Worm (Caenorhabditis elegans): ENCODE data around the gene C24D10.6.

The C24D10.6 gene

DNA sequence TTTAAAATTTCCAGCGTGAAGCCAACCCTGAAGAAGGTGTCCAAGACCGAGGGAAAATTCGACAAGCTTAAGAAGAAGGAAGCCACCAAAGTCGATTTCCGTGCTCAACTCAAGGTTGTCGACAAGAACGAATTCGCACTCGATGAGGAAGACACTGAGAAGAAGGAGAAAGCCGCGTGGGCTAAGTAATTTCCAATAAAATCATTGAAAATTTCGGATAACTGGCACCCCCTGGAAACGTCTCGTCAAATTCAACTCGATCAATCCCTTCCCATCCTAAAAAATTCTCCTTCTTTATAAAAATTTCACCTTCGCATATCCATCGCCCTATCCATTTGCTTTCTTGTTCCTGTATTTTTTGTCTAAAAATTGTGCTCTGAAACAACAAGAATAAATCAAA, 46.7 kb upstream of the C24D10.6 start:
- TF ChIP-seq ztf-1 (GFP tag; conservative IDR thresholded peaks at IDR 0.05): no peak
- TF ChIP-seq ceh-82 (tag; optimal IDR thresholded peaks at IDR 0.05): no peak
- no peak for TF ChIP-seq ZK546.5 (tag; optimal IDR thresholded peaks at IDR 0.05)

DNA sequence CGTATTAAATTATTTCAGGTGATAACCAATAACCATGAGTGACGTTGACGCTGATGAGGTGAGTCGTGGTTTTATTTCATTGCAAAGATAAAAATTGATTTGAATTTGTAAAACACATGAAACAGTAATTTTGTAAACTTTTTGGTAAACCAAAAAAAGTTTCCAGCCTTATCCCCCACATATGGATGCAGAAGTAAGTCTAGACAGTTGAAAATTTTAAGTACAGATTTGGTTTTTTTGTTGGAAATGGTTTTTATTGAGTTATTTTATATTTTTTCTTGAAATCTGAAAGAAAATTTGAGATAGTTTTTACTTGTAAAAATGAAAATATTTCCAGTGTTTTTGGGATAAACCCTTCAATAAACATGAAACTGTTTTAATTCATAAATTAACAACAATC, 44.5 kb upstream of the C24D10.6 start, which contains the start of gene tni-4:
tni-4 (plus strand) TSS at position 19 of the 400 bp plus-strand sequence.
- TF ChIP-seq egl-27 (tag; optimal IDR thresholded peaks at IDR 0.05) (no peak), gmeb-1 (tag; optimal IDR thresholded peaks at IDR 0.05) (no peak), C34F6.9 (tag; optimal IDR thresholded peaks at IDR 0.05) (no peak), aly-2 (tag; optimal IDR thresholded peaks at IDR 0.05) (no peak), ceh-16 (tag; optimal IDR thresholded peaks at IDR 0.05) (no peak), nhr-6 (tag; optimal IDR thresholded peaks at IDR 0.05) (no peak), nhr-12 (tag; optimal IDR thresholded peaks at IDR 0.05) (no peak), fos-1 (tag; optimal IDR thresholded peaks at IDR 0.05) (no peak), sma-3 (GFP tag; optimal IDR thresholded peaks at IDR 0.05) (no peak), lin-13 (GFP tag; optimal IDR thresholded peaks at IDR 0.05) (no peak), elt-3 (tag; optimal IDR thresholded peaks at IDR 0.05) (no peak), F13H6.1 (tag; optimal IDR thresholded peaks at IDR 0.05) (no peak), ztf-11 (tag; optimal IDR thresholded peaks at IDR 0.05) (no peak), ama-1 (optimal IDR thresholded peaks at IDR 0.05) (no peak), R02D3.7 (tag; optimal IDR thresholded peaks at IDR 0.05) (no peak)

DNA sequence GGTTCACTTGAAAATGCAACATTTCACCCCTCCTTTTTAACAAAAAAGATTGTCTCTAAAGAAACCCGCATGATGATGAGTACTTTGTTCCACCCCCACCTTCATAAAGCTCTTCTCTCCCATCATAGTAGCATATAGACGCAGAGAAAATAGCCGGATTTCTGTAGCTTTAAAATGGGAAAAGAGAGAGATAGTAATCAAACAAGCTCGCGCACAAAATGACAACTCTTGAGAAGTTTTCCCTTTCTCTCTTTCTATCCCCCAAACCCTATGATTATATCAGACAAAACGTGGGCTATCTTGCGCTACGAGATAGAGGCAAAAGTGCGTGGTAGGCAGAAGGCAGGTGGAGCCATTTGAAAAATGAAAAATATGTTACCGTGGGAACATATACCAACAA, 42.5 kb upstream of the C24D10.6 start:
- TF ChIP-seq F13H6.1 (tag; optimal IDR thresholded peaks at IDR 0.05): no peak

DNA sequence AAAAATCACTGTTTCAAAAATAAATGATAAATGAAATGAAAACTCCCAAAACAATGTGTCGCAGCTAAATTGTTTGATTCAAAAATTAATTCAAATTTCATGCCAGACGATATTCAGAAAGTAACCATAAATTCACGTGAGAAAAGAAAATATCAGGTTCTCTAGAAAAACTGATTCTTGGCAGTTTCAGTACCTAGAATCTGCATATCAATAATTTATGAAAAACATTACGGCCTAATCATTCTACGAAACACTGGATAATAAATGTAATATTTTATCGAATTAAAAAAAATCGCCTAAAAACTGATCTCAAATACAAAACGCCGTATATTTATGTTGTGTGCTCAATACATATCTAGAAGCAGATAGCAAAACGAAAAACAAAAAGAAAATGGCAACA, 40.8 kb upstream of the C24D10.6 start:
- TF ChIP-seq ceh-16 (tag; optimal IDR thresholded peaks at IDR 0.05) (no peak), snpc-4 (tag; optimal IDR thresholded peaks at IDR 0.05) (no peak), lin-13 (GFP tag; optimal IDR thresholded peaks at IDR 0.05) (no peak), lsy-2 (tag; optimal IDR thresholded peaks at IDR 0.05) (peak in 1 of 2 experiments; percentile 18), nhr-21 (tag; optimal IDR thresholded peaks at IDR 0.05) (peak; percentile 32), zag-1 (tag; optimal IDR thresholded peaks at IDR 0.05) (no peak), fos-1 (tag; optimal IDR thresholded peaks at IDR 0.05) (no peak), blmp-1 (tag; optimal IDR thresholded peaks at IDR 0.05; ENCODE audit: insufficient read depth) (no peak)

DNA sequence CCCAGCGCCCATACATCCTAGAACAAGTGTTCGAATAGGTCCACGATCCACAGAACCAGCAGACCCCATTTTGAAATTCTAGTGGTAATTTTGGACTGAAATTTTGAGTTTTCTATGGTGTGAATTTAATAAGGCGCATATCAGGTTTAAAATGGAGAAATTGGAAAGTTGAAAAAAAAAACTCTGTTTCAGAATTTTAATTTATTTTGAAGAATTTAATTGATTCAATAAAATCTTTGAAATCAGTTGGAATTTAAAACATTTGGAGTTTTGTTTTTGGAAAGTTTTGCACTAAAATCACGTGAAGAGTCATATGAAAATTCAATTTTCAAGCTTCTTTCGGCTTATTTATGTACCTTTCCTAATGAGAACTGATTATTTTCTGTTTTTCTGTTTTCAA, 35.5 kb upstream of the C24D10.6 start, which contains the start of gene gpa-18:
gpa-18 (minus strand) TSS at position 101 of the 400 bp plus-strand sequence.
- TF ChIP-seq elt-1 (tag; optimal IDR thresholded peaks at IDR 0.05) (no peak), F13H6.1 (tag; optimal IDR thresholded peaks at IDR 0.05) (no peak), lin-11 (tag; optimal IDR thresholded peaks at IDR 0.05) (no peak), gmeb-1 (tag; optimal IDR thresholded peaks at IDR 0.05) (no peak), nhr-237 (tag; optimal IDR thresholded peaks at IDR 0.05) (no peak), ceh-16 (tag; optimal IDR thresholded peaks at IDR 0.05) (no peak), R02D3.7 (tag; optimal IDR thresholded peaks at IDR 0.05) (no peak), nhr-12 (tag; optimal IDR thresholded peaks at IDR 0.05) (no peak), sma-3 (GFP tag; optimal IDR thresholded peaks at IDR 0.05) (no peak), ama-1 (optimal IDR thresholded peaks at IDR 0.05) (no peak), fos-1 (tag; optimal IDR thresholded peaks at IDR 0.05) (no peak), nhr-25 (tag; optimal IDR thresholded peaks at IDR 0.05) (no peak), snpc-4 (tag; optimal IDR thresholded peaks at IDR 0.05) (no peak), lsy-2 (tag; optimal IDR thresholded peaks at IDR 0.05) (no peak), mab-5 (tag; optimal IDR thresholded peaks at IDR 0.05) (no peak), unc-62 (GFP tag; optimal IDR thresholded peaks at IDR 0.05) (no peak)

DNA sequence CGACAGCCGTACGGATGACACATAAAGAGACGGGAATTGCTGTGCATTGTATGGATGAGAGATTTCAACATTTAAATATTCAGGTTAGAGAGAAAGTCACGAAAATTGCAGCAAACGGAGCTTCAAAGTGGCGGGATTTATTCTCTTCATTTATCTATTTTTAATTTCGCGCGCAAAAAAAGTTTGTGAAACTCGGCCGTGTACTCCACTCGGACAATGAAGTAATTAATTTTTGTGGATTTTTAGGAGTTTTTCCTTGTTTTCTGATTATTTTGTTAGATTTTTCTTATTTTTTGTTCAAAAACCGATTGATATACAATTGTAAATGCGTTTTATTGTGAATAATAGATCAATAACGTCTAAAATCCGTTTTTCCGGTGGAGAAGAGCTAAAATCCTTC, 28.0 kb upstream of the C24D10.6 start:
- no peak for TF ChIP-seq nhr-11 (tag; optimal IDR thresholded peaks at IDR 0.05)
- TF ChIP-seq ZK546.5 (tag; optimal IDR thresholded peaks at IDR 0.05): no peak
- peak; percentile 77 for TF ChIP-seq gmeb-1 (tag; optimal IDR thresholded peaks at IDR 0.05)
- TF ChIP-seq nhr-237 (tag; optimal IDR thresholded peaks at IDR 0.05): no peak
- no peak for TF ChIP-seq aly-2 (tag; optimal IDR thresholded peaks at IDR 0.05)
- peak; percentile 76 for TF ChIP-seq unc-55 (GFP tag; optimal IDR thresholded peaks at IDR 0.05)
- no peak for TF ChIP-seq sma-9 (GFP tag; optimal IDR thresholded peaks at IDR 0.05)
- no peak for TF ChIP-seq sma-9 (tag; optimal IDR thresholded peaks at IDR 0.05)
- no peak for TF ChIP-seq sma-3 (GFP tag; optimal IDR thresholded peaks at IDR 0.05)
- no peak for TF ChIP-seq ama-1 (optimal IDR thresholded peaks at IDR 0.05)
- TF ChIP-seq nhr-21 (tag; optimal IDR thresholded peaks at IDR 0.05): no peak
- no peak for TF ChIP-seq nhr-129 (tag; optimal IDR thresholded peaks at IDR 0.05)
- TF ChIP-seq lsy-2 (tag; optimal IDR thresholded peaks at IDR 0.05): peak in 1 of 2 experiments; percentile 53
- no peak for TF ChIP-seq ceh-82 (tag; optimal IDR thresholded peaks at IDR 0.05)

Measured in whole organism, L2 larva.